Worm (Caenorhabditis elegans): Measurements from ENCODE around the gene folt-1.

ce11 chrV:11122466-11122865 is 18.8 kb upstream of the folt-1 start, which contains the start of gene mboa-2:
- TF ChIP-seq lsy-2 (tag; optimal IDR thresholded peaks at IDR 0.05) (no peak), blmp-1 (tag; optimal IDR thresholded peaks at IDR 0.05) (no peak), ces-1 (GFP tag; optimal IDR thresholded peaks at IDR 0.05) (no peak), sem-2 (GFP tag; optimal IDR thresholded peaks at IDR 0.05) (no peak)

Measured in whole organism, mixed stage, embryonic.